Worm (Caenorhabditis elegans) whole organism, midembryonic: ENCODE results near the gene sulp-5.

Source experiments
- cog-1 ChIP-seq: sonication (generic microtip); optimal IDR thresholded peaks from 2 replicates; lab custom pipeline; 2016; ENCODE audit warnings: missing genetic modification characterization, missing compliant biosample characterization
- flt-1 ChIP-seq: fragments of 200-800 bp; sonication (Bioruptor generic); IDR thresholded peaks from 2 replicates; pipeline ENCODE4 v1.3.6; 2022; ENCODE audit warnings: missing genetic modification characterization, missing compliant biosample characterization
- med-1 ChIP-seq: sonication (generic microtip); optimal IDR thresholded peaks from 2 replicates; lab custom pipeline; 2017; ENCODE audit warnings: missing genetic modification characterization, mild to moderate bottlenecking, missing compliant biosample characterization, antibody characterized with exemption, missing genetic modification reagents; ENCODE audit not compliant: insufficient read depth

DNA sequence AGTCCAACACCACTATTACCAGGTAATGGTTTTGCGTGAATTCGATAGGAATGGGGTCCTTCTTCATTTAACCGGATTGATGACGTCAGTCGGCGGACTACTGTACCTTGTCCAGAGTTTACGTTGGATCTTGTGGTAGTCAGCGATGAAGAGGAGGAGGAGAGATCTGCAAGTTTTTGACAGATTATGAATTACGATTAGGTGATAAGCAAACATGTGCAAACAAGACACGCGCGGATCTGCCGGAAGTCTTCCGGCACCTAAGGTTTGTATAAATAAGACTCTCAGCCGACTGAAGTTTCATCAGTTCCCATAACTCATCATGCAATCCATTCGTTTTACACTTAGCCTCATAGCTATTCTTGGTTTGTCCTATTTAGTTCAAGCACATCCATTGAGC is 40.6 kb upstream of the sulp-5 start, which contains the start of gene idpb-5:
- no peak for TF ChIP-seq cog-1 (tag; lab: Kevin White, UChicago)
- TF ChIP-seq med-1 (GFP tag; lab: Kevin White, UChicago) = no peak
- no peak for TF ChIP-seq flt-1 (GFP tag; lab: Robert Waterston, UW)
